Worm (Caenorhabditis elegans) whole organism, early embryonic: ENCODE data around the gene gst-26.

ENCODE experiments used
- B0310.2 ChIP-seq: sonication (generic microtip); optimal IDR thresholded peaks from 2 replicates; lab custom pipeline; 2016; ENCODE audit warnings: mild to moderate bottlenecking, missing genetic modification characterization, missing compliant biosample characterization
- ama-1 ChIP-seq: fragments of 150-350 bp; optimal IDR thresholded peaks from 2 replicates; lab custom pipeline; 2014
- ceh-13 ChIP-seq: fragments of 200-800 bp; sonication (Bioruptor generic); optimal IDR thresholded peaks from 2 replicates; lab custom pipeline; 2018; ENCODE audit warnings: mild to moderate bottlenecking, missing genetic modification characterization, missing compliant biosample characterization
- ets-7 ChIP-seq: sonication (generic microtip); optimal IDR thresholded peaks from 2 replicates; lab custom pipeline; 2016; ENCODE audit warnings: missing genotype, missing genetic modification characterization, missing compliant biosample characterization
- hmbx-1 ChIP-seq: sonication (generic microtip); optimal IDR thresholded peaks from 2 replicates; lab custom pipeline; 2016; ENCODE audit warnings: mild to moderate bottlenecking, missing genetic modification characterization, missing compliant biosample characterization
- pes-1 ChIP-seq: fragments of 200-800 bp; sonication (Bioruptor generic); IDR thresholded peaks from 2 replicates; pipeline ENCODE4 v1.3.6; 2022; ENCODE audit warnings: missing genetic modification reagents, missing genetic modification characterization, missing compliant biosample characterization
- tra-4 ChIP-seq: sonication (generic microtip); optimal IDR thresholded peaks from 2 replicates; lab custom pipeline; 2017; ENCODE audit warnings: missing genetic modification characterization, missing compliant biosample characterization

DNA sequence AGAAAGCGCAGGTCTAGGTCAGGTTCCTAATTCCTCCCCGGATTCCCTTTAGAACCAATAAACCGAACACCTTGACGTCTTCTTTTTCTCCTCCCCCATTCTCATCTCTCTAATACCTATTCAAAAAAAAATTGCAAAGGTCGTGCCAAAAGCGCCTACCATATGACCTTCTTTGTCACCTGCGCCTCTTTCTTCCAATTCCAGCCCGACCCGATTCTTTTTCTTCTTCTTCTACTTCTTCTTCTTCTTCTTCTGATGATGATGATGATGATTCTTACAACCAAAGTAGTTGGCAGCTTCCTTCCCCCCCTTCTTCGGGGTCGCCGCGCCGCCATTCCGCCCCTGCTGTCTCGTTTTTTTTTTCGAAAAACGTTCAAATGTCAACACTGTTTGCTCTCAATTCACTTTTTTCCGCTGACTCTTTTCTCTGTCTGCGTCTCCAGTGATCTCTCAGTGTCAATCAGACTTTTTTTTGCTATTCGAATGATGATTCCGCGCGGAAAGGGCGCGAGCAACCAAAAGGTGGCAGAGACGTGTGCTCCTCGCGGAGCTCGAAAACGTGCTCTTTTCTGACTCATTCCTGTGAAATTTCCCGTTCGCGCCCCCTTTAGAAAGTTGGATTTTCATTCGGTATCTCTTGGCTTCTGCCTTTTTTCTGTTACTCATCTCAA, 39.2 kb upstream of the gst-26 start:
- TF ChIP-seq ets-7: no peak
- TF ChIP-seq B0310.2 (tag; lab: Kevin White, UChicago): no peak
- TF ChIP-seq ceh-13 (GFP tag; lab: Kevin White, UChicago): no peak
- no peak for TF ChIP-seq ama-1
- TF ChIP-seq tra-4: no peak
- no peak for TF ChIP-seq hmbx-1
- no peak for TF ChIP-seq pes-1 (GFP tag; lab: Robert Waterston, UW)
